Worm (Caenorhabditis elegans): ENCODE measurements around the gene lin-23.

DNA sequence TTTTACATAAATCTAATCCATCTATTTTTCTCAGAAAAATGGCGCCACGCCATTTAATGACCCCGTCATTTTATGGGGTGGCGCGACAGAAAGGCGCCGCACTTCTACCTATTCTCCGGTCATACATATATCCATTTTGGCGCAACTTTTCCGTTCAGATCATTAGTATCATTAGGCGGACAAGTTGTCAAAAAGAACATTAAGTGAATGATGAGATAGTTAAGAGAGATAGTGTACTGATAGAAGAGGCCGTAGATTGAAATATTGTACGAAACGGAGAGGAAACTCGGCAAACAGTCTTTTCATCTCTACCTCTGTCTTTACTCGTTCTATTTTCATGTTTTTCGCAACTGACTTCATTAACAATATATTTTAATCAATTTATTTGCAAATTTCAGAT is 47.0 kb upstream of the lin-23 start, which contains the start of gene sma-6:
- no peak for TF ChIP-seq nfya-1 (tag; optimal IDR thresholded peaks at IDR 0.05)
- TF ChIP-seq ceh-48 (tag; optimal IDR thresholded peaks at IDR 0.05): no peak

Measured in whole organism, late embryonic.